Fruit fly (Drosophila melanogaster): ENCODE data around the gene Sfp96F.
A peak's percentile ranks its signal among the peaks of the same experiment; 100 is the strongest.

Sfp96F gene

DNA sequence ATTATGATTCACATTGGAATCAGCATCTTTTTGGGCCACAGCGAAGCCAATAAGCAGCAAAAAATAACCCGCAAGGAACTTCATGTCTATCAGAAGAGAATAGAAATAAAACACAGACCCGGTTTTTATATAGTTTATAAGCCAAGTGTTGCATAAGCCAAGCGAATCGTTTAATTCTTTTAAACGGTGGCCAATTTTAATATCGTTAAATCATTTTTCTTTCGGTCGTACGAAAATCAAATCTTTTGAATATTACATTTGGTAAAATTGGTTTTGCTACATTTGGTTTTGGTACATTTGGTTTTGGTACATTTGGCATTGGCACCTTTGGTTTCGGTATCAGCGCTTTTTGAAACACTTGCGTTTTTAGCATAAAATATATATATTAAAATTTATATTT is at the start of gene Sfp96F:
Gene Sfp96F (minus strand): TSS at position 101 of the 400 bp plus-strand sequence.
- TF ChIP-seq usp (GFP tag; optimal IDR thresholded peaks at IDR 0.05) (no peak), Dll (optimal IDR thresholded peaks at IDR 0.05) (no peak), pan (optimal IDR thresholded peaks at IDR 0.05) (no peak), EcR (GFP tag; optimal IDR thresholded peaks at IDR 0.05) (no peak), psq (optimal IDR thresholded peaks at IDR 0.05) (no peak), CG8478 (optimal IDR thresholded peaks at IDR 0.05) (no peak)

DNA sequence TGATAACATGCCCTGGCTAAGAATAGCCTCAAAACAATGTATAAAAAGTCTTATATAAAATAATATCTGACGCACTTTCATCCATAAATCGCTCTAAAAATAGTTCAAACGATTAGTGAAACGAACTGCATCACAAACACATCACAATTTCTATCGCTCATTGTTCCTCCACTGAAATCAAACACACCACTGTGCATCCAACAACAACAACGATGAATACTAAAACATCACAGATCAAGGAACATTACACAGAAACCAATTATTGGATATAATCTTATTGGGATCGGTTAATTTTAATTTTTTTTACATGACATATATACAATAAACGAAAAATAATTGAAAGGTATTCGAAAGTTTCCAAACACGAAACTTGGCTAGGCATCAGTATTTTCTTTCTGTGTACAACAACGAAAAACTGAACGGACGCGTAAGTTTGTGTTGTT is 49.3 kb upstream of the Sfp96F start:
- TF ChIP-seq psq (optimal IDR thresholded peaks at IDR 0.05) (no peak), EcR (GFP tag; optimal IDR thresholded peaks at IDR 0.05) (no peak), CG8478 (optimal IDR thresholded peaks at IDR 0.05) (no peak), usp (GFP tag; optimal IDR thresholded peaks at IDR 0.05) (no peak), Dll (optimal IDR thresholded peaks at IDR 0.05) (no peak), pan (optimal IDR thresholded peaks at IDR 0.05) (no peak)

DNA sequence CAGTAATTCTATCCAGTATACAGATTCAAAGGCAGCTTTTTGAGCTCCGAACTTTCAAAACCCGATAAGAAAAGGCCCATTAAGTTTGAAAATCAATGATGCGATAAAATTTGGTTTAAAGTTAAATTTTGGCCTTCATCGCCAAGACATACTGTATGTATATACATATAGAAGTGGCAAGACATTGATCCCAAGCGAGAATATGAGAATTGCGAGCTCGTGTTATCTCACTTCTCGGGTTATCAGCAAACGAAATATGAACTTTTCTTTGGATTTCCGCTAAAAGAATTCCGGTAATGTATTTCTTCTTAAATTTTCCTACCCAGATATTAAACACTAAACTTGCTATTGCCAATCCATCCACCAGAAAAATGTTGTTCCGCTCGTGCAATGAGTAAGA is 47.0 kb upstream of the Sfp96F start:
- TF ChIP-seq psq (optimal IDR thresholded peaks at IDR 0.05), result no peak
- peak in 1 of 2 experiments; percentile 2 for TF ChIP-seq EcR (GFP tag; optimal IDR thresholded peaks at IDR 0.05)

DNA sequence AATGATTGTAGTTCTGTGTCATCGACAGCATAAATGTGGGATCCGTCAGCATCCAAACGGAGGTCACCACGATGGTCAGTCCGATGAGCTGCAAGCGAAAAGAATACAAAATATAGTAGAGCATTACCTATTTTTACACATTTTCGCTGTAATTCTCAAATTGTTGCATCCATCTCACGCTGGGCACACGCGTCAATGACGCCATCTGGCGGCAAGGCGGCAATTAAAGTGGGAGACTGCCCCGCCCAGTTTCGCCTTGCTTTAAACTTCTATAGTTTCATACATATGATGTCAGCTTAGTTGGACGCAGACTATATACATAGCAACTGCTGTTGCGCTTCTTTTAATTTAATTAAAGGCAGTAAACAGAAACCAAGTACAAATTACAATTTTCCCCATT is 46.6 kb upstream of the Sfp96F start:
- TF ChIP-seq EcR (GFP tag; optimal IDR thresholded peaks at IDR 0.05) (no peak), usp (GFP tag; optimal IDR thresholded peaks at IDR 0.05) (no peak), psq (optimal IDR thresholded peaks at IDR 0.05) (no peak), Dll (optimal IDR thresholded peaks at IDR 0.05) (no peak), CG8478 (optimal IDR thresholded peaks at IDR 0.05) (no peak), pan (optimal IDR thresholded peaks at IDR 0.05) (no peak)

DNA sequence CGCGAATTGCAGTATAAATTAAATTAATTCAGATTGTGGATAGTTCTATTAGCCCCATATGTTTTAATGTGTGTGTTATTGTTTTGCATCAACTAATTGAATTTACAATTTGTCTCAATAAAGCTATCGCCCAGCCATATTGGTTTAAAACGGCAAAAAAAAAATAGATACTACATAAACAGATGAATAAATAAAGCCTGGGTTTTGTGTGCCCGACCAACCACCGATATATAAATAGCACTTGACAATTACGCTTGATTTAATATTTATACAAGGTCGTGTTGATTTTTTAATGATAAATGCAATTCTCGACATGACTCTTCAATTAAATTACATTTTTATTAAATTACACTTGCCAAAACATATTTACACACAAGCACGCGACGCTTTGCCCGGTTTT is 40.4 kb upstream of the Sfp96F start:
- no peak for TF ChIP-seq EcR (GFP tag; optimal IDR thresholded peaks at IDR 0.05)
- TF ChIP-seq usp (GFP tag; optimal IDR thresholded peaks at IDR 0.05), result no peak
- no peak for TF ChIP-seq CG8478 (optimal IDR thresholded peaks at IDR 0.05)
- TF ChIP-seq psq (optimal IDR thresholded peaks at IDR 0.05), result no peak

DNA sequence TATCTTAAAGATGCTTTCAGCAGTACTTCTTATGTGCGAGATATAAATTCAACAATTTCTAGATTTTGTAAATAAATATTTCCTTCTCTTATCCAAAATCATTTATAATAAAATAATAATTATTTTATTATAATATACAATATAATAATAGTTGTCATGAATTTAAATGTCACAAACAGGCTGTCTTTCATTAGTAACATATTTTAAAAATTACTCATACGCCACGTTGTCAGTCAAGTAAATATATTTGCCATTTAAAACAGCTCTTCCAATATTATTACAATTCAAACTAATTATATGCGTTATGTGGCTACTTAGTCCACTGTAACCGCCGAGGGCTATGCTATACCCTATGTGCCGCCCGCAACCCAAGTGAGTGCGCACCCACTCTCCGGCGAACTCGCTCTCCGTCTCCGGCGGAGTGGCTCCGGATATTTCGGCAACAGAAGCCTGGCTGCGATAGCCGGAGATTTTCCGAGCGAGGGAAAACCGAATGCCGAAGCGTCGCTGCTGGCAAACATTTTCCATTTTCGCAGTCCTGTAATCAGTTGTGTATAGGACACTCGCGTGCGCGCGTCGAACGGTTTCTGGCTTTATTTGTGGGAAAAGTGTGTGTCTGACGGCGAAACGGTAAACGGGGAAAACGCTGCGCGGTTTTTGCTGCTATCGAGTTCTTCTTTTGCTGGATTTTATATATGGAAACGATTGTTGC is 25.7 kb upstream of the Sfp96F start, which contains the start of gene CG5890:
Gene CG5890 (plus strand): TSS at position 561 of the 712 bp plus-strand sequence.
- TF ChIP-seq psq (optimal IDR thresholded peaks at IDR 0.05) (no peak), usp (GFP tag; optimal IDR thresholded peaks at IDR 0.05) (no peak), pan (optimal IDR thresholded peaks at IDR 0.05) (no peak), EcR (GFP tag; optimal IDR thresholded peaks at IDR 0.05) (no peak), CG8478 (optimal IDR thresholded peaks at IDR 0.05) (no peak), Dll (optimal IDR thresholded peaks at IDR 0.05) (no peak)

DNA sequence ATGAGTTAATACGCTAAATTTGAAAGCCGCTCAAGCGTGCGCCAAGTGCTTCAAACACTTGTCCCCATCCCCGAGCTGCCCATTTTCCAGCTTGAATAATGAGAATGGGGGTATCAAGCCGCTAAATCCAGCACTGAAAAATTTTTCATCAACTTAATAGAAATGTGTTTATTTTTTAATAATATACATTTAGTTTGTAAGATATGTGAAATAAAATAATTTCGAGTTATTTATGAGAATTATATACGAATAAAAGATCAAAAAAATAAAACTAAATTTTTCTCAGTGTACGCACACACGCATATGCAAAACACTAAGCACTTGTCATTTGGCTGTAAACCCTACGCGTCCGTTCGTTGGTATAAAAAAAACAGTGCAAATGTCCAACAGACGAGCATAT is 24.8 kb upstream of the Sfp96F start:
- TF ChIP-seq Dll (optimal IDR thresholded peaks at IDR 0.05) (no peak), EcR (GFP tag; optimal IDR thresholded peaks at IDR 0.05) (no peak), psq (optimal IDR thresholded peaks at IDR 0.05) (no peak), pan (optimal IDR thresholded peaks at IDR 0.05) (no peak), CG8478 (optimal IDR thresholded peaks at IDR 0.05) (no peak), usp (GFP tag; optimal IDR thresholded peaks at IDR 0.05) (no peak)

DNA sequence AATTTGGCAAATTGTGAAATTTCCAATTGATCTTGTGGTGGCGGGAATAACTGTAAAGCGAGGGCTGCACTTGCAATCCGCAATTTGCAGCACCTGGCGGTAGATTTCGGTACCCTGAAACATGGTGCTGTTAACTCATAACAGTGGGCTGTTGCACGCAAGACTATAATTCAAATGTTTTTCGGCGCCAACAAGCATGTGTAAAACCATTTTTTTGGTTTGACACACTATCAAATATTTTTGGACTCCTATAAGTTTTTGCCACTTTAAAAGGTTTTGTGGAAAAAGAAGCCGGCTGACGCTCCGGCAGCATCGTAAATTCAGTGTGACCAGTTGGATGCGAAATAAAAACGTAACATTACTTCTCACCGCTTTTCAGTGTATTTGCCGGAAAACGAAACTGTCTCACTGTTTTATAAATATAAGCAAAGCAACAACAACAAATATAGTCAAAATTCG is 21.2 kb upstream of the Sfp96F start, which contains the start of the genes CG14545 and CG5886:
Gene CG14545 (minus strand): TSS at position 68 of the 459 bp plus-strand sequence.
Gene CG5886 (plus strand): TSS at position 409 of the 459 bp plus-strand sequence.
- TF ChIP-seq usp (GFP tag; optimal IDR thresholded peaks at IDR 0.05), result no peak

DNA sequence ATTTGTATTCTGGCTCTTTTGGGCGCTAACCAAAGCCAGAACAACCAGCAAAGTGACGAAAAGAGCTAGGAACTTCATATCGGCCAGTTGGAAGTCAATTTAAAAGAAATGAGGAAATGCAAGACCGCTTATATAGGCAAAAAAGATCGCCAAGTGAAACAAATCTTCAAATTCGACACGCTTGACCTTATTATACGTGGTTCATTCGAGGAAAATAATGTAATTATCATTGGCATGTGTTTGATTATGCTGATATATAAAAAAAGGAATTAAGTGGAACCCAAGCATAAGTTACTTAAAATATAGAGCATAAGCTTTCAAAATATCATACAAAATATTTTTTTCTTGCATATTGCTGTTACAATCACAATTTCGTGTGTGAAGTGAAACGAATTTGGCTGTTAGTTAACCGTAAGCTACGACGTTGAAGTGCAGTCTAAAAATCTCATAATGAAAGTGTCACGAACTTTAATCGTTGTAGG is 1.8 kb upstream of the Sfp96F start, which contains the start of the genes Mst57Da and alpha4GT2:
Gene Mst57Da (minus strand): TSS at position 101 of the 482 bp plus-strand sequence.
Gene alpha4GT2 (plus strand): TSS at position 432 of the 482 bp plus-strand sequence.
- TF ChIP-seq Dll (optimal IDR thresholded peaks at IDR 0.05), result no peak
- no peak for TF ChIP-seq psq (optimal IDR thresholded peaks at IDR 0.05)
- TF ChIP-seq pan (optimal IDR thresholded peaks at IDR 0.05), result no peak
- no peak for TF ChIP-seq usp (GFP tag; optimal IDR thresholded peaks at IDR 0.05)
- no peak for TF ChIP-seq CG8478 (optimal IDR thresholded peaks at IDR 0.05)
- no peak for TF ChIP-seq EcR (GFP tag; optimal IDR thresholded peaks at IDR 0.05)

DNA sequence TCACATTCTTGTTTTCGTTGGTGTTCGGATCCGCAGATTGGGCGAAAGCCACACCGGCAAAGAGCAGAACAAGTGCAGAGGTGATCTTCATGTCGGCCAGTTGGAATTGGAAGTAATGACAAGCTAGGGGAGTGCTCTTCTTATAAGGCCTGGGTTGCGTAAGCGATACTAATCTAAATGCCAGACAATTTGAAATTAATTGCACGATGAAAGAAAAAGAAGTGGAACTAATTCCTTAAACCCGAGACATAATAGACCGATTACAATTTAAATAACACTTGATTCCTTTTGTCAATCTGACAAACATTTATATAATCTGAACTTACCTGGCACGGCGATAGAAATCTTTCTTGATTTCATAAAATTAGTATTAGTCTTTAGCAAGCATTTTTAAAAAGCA is 786 bp upstream of the Sfp96F start, which contains the start of gene Mst57Db:
Gene Mst57Db (minus strand): TSS at position 101 of the 400 bp plus-strand sequence.
- no peak for TF ChIP-seq CG8478 (optimal IDR thresholded peaks at IDR 0.05)
- no peak for TF ChIP-seq EcR (GFP tag; optimal IDR thresholded peaks at IDR 0.05)
- no peak for TF ChIP-seq Dll (optimal IDR thresholded peaks at IDR 0.05)
- TF ChIP-seq psq (optimal IDR thresholded peaks at IDR 0.05), result no peak
- no peak for TF ChIP-seq usp (GFP tag; optimal IDR thresholded peaks at IDR 0.05)
- TF ChIP-seq pan (optimal IDR thresholded peaks at IDR 0.05), result no peak

DNA sequence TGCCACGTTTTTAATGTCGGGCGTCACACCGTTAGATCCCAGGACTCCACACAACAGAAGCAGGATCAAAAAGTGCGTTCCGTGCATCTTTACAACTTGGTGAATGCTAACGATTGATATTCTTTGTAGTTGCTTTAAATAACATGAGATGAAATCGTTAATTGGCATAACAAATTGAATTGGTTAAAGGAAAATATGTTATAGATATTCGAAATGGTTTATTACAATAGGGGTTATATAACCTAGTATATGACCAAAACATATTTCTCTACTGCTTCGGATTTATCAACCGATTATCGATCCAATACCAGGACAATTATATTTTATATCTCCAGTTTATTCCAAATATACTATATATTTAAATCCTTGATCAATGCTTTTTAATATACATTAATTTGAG is 430 bp downstream of the Sfp96F start, which contains the start of gene Mst57Dc:
Gene Mst57Dc (minus strand): TSS at position 101 of the 400 bp plus-strand sequence.
- TF ChIP-seq Dll (optimal IDR thresholded peaks at IDR 0.05) (no peak), CG8478 (optimal IDR thresholded peaks at IDR 0.05) (no peak), usp (GFP tag; optimal IDR thresholded peaks at IDR 0.05) (no peak), EcR (GFP tag; optimal IDR thresholded peaks at IDR 0.05) (no peak), pan (optimal IDR thresholded peaks at IDR 0.05) (no peak), psq (optimal IDR thresholded peaks at IDR 0.05) (no peak)

DNA sequence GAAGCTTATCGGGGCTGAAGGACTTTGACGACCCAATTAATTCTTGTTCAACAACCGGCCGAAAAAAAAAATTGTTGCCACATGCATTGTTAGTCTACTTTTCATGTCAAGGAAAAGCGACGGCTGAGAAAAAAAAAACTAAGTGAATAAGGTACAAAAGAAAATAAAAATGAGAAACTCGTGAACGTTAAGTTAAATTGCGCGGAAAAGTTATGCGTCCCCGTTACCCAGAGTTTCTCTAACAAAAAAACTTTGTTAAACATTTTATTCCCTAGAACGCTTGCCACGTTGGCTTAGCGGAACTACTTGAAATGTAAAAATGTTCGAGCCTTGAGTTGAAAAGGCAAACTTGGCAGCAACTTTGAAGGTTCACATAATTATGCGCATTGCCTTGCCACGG is 14.8 kb downstream of the Sfp96F start, which contains the start of gene CG14354:
Gene CG14354 (plus strand): TSS at position 301 of the 400 bp plus-strand sequence.
- no peak for TF ChIP-seq CG8478 (optimal IDR thresholded peaks at IDR 0.05)
- no peak for TF ChIP-seq usp (GFP tag; optimal IDR thresholded peaks at IDR 0.05)
- no peak for TF ChIP-seq EcR (GFP tag; optimal IDR thresholded peaks at IDR 0.05)

All from whole organism.